Fruit fly (Drosophila melanogaster) whole organism, embryonic: ENCODE results near the gene Upf1.
A peak's percentile ranks its signal among the peaks of the same experiment; 100 is the strongest.

Source experiments
- Abd-B ChIP-seq: fragments of 200-800 bp; sonication (Bioruptor generic); optimal IDR thresholded peaks from 2 replicates; lab custom pipeline; 2018; ENCODE audit warnings: missing biosample characterization, mild to moderate bottlenecking, missing genetic modification characterization, moderate library complexity
- Asciz ChIP-seq: fragments of 200-800 bp; sonication (Bioruptor generic); optimal IDR thresholded peaks from 2 replicates; lab custom pipeline; 2017; ENCODE audit warnings: missing biosample characterization, mild to moderate bottlenecking, missing genetic modification characterization, missing genetic modification reagents
- Bgb ChIP-seq: fragments of 200-800 bp; sonication (Bioruptor generic); IDR thresholded peaks from 2 replicates; pipeline ENCODE4 v1.3.6; 2022; ENCODE audit warnings: missing biosample characterization, missing genetic modification characterization; ENCODE audit not compliant: partially characterized antibody
- CG12219 ChIP-seq: fragments of 200-800 bp; sonication (Bioruptor generic); optimal IDR thresholded peaks from 3 replicates; lab custom pipeline; 2018; ENCODE audit warnings: missing biosample characterization, mild to moderate bottlenecking, missing genetic modification characterization
- CG12391 ChIP-seq: fragments of 200-800 bp; sonication (Bioruptor generic); optimal IDR thresholded peaks from 3 replicates; lab custom pipeline; 2018; ENCODE audit warnings: missing biosample characterization, mild to moderate bottlenecking, missing genetic modification characterization, moderate library complexity
- CG13424 ChIP-seq: fragments of 200-800 bp; sonication (Bioruptor generic); optimal IDR thresholded peaks from 2 replicates; lab custom pipeline; 2019; ENCODE audit warnings: missing biosample characterization, mild to moderate bottlenecking, missing genetic modification characterization, moderate library complexity
- CG15514 ChIP-seq: fragments of 200-800 bp; sonication (Bioruptor generic); optimal IDR thresholded peaks from 3 replicates; lab custom pipeline; 2017; ENCODE audit warnings: missing biosample characterization, missing genetic modification characterization, mild to moderate bottlenecking, moderate library complexity, missing genetic modification reagents
- CG16813 ChIP-seq: fragments of 200-800 bp; sonication (Bioruptor generic); IDR thresholded peaks from 3 replicates; pipeline ENCODE4 v1.3.6; 2022; ENCODE audit warnings: missing biosample characterization, missing genetic modification characterization; ENCODE audit not compliant: partially characterized antibody
- CG18764 ChIP-seq: fragments of 200-800 bp; sonication (Bioruptor generic); optimal IDR thresholded peaks from 3 replicates; lab custom pipeline; 2016; ENCODE audit warnings: missing biosample characterization, missing genetic modification characterization
- CG2116 ChIP-seq: fragments of 200-800 bp; sonication (Bioruptor generic); optimal IDR thresholded peaks from 3 replicates; lab custom pipeline; 2018; ENCODE audit warnings: missing biosample characterization, mild to moderate bottlenecking, missing genetic modification characterization
- CG2120 ChIP-seq: fragments of 200-800 bp; sonication (Bioruptor generic); optimal IDR thresholded peaks from 3 replicates; lab custom pipeline; 2016; ENCODE audit warnings: missing biosample characterization, missing genetic modification characterization
- CG34224 ChIP-seq: fragments of 200-800 bp; sonication (Bioruptor generic); IDR thresholded peaks from 3 replicates; pipeline ENCODE4 v1.3.6; 2022; ENCODE audit warnings: missing biosample characterization, missing genetic modification characterization; ENCODE audit not compliant: partially characterized antibody
- CG34422 ChIP-seq: fragments of 200-800 bp; sonication (Bioruptor generic); IDR thresholded peaks from 3 replicates; pipeline ENCODE4 v1.3.6; 2022; ENCODE audit warnings: missing biosample characterization, missing genetic modification characterization
- CG3726 ChIP-seq: fragments of 200-800 bp; sonication (Bioruptor generic); IDR thresholded peaks from 3 replicates; pipeline ENCODE4, ENCODE4 v1.3.6; 2022; ENCODE audit warnings: missing biosample characterization, missing genetic modification characterization
- CG7839 ChIP-seq: fragments of 200-800 bp; sonication (Bioruptor generic); optimal IDR thresholded peaks from 3 replicates; lab custom pipeline; 2018; ENCODE audit warnings: missing biosample characterization, mild to moderate bottlenecking, missing genetic modification characterization, moderate library complexity
- CG7963 ChIP-seq: fragments of 200-800 bp; sonication (Bioruptor generic); IDR thresholded peaks from 3 replicates; pipeline ENCODE4 v1.3.6; 2022; ENCODE audit warnings: missing biosample characterization, missing genetic modification characterization; ENCODE audit not compliant: partially characterized antibody
- CG8290 ChIP-seq, 3 experiments: fragments of 200-800 bp; sonication (Bioruptor generic); optimal IDR thresholded peaks; 2 replicates each; lab custom pipeline; 2016 to 2019; ENCODE audit warnings: missing biosample characterization in 3 of 3, missing genetic modification characterization in 3 of 3, mild to moderate bottlenecking in 2 of 3, moderate library complexity in 1 of 3
- CG8924 ChIP-seq: fragments of 200-800 bp; optimal IDR thresholded peaks from 3 replicates; lab custom pipeline; 2019; ENCODE audit warnings: missing biosample characterization, mild to moderate bottlenecking, missing genetic modification characterization, moderate library complexity
- CHES-1-like ChIP-seq: fragments of 200-800 bp; sonication (Bioruptor generic); optimal IDR thresholded peaks from 2 replicates; lab custom pipeline; 2016; ENCODE audit warnings: missing biosample characterization, missing genetic modification characterization
- Dp ChIP-seq: fragments of 200-800 bp; sonication (Bioruptor generic); optimal IDR thresholded peaks from 2 replicates; lab custom pipeline; 2018; ENCODE audit warnings: missing biosample characterization, mild to moderate bottlenecking, missing genetic modification characterization, moderate library complexity
- Dref ChIP-seq: fragments of 200-800 bp; sonication (Bioruptor generic); IDR thresholded peaks from 2 replicates; pipeline ENCODE4 v1.3.6; 2022; ENCODE audit warnings: missing biosample characterization, missing genetic modification characterization
- Ets65A ChIP-seq: fragments of 200-800 bp; sonication (Bioruptor generic); peaks from one replicate; lab custom pipeline; 2016; ENCODE audit warnings: missing biosample characterization, missing genetic modification characterization
- Fer1 ChIP-seq: fragments of 200-800 bp; sonication (Bioruptor generic); optimal IDR thresholded peaks from 2 replicates; lab custom pipeline; 2017; ENCODE audit warnings: missing biosample characterization, mild to moderate bottlenecking, missing genetic modification characterization
- HmgZ ChIP-seq: fragments of 200-800 bp; sonication (Bioruptor generic); optimal IDR thresholded peaks from 2 replicates; lab custom pipeline; 2018; ENCODE audit warnings: missing biosample characterization, mild to moderate bottlenecking, missing genetic modification characterization
- MBD-R2 ChIP-seq: fragments of 200-800 bp; sonication (Bioruptor generic); IDR thresholded peaks from 2 replicates; pipeline ENCODE4 v1.3.6; 2022; ENCODE audit warnings: missing biosample characterization, missing genetic modification characterization
- MESR4 ChIP-seq: fragments of 200-800 bp; sonication (Bioruptor generic); optimal IDR thresholded peaks from 2 replicates; lab custom pipeline; 2018; ENCODE audit warnings: missing biosample characterization, mild to moderate bottlenecking, missing genetic modification characterization, moderate library complexity
- Med ChIP-seq: fragments of 200-800 bp; sonication (Bioruptor generic); peaks from one replicate; lab custom pipeline; 2016; ENCODE audit warnings: missing biosample characterization, missing genetic modification characterization, mild to moderate bottlenecking, inconsistent platforms, moderate library complexity
- Mes4 ChIP-seq: fragments of 200-800 bp; sonication (Bioruptor generic); optimal IDR thresholded peaks from 2 replicates; lab custom pipeline; 2016; ENCODE audit warnings: missing biosample characterization, missing genetic modification characterization
- Pdp1 ChIP-seq, 2 experiments: fragments of 200-800 bp; sonication (Bioruptor generic); optimal IDR thresholded peaks; 3 replicates each; lab custom pipeline; 2016; ENCODE audit warnings: missing biosample characterization in 2 of 2, missing genetic modification characterization in 2 of 2, mild to moderate bottlenecking in 1 of 2, moderate library complexity in 1 of 2
- Rfx ChIP-seq: fragments of 200-800 bp; sonication (Bioruptor generic); IDR thresholded peaks from 2 replicates; pipeline ENCODE4 v1.3.6; 2022; ENCODE audit warnings: missing biosample characterization, missing genetic modification characterization
- Scr ChIP-seq: fragments of 200-800 bp; sonication (Bioruptor generic); IDR thresholded peaks from 2 replicates; pipeline ENCODE4 v1.3.6; 2022; ENCODE audit warnings: missing biosample characterization, missing genetic modification characterization; ENCODE audit not compliant: partially characterized antibody
- Sin3A ChIP-seq: fragments of >200 bp; optimal IDR thresholded peaks from 2 replicates; lab custom pipeline; 2018
- Sry-δ ChIP-seq: fragments of 200-800 bp; sonication (Bioruptor generic); optimal IDR thresholded peaks from 2 replicates; lab custom pipeline; 2016; ENCODE audit warnings: missing biosample characterization, missing genetic modification characterization
- Xbp1 ChIP-seq: fragments of 200-800 bp; sonication (Bioruptor generic); optimal IDR thresholded peaks from 3 replicates; lab custom pipeline; 2016; ENCODE audit warnings: missing biosample characterization, mild to moderate bottlenecking, missing genetic modification characterization
- ase ChIP-seq: fragments of 200-800 bp; sonication (Bioruptor generic); IDR thresholded peaks from 3 replicates; pipeline ENCODE4 v1.3.6; 2022; ENCODE audit warnings: missing biosample characterization, missing genetic modification characterization
- cato ChIP-seq: fragments of 200-800 bp; sonication (Bioruptor generic); optimal IDR thresholded peaks from 2 replicates; lab custom pipeline; 2016; ENCODE audit warnings: missing biosample characterization, missing genetic modification characterization, borderline replicate concordance
- caup ChIP-seq: fragments of 200-800 bp; sonication (Bioruptor generic); optimal IDR thresholded peaks from 3 replicates; lab custom pipeline; 2017; ENCODE audit warnings: missing biosample characterization, mild to moderate bottlenecking, missing genetic modification characterization, moderate library complexity; ENCODE audit not compliant: severe bottlenecking
- chinmo ChIP-seq: fragments of 200-800 bp; sonication (Bioruptor generic); IDR thresholded peaks from 4 replicates; pipeline ENCODE4 v1.3.6; 2022; ENCODE audit warnings: missing biosample characterization, missing genetic modification characterization; ENCODE audit not compliant: partially characterized antibody
- crc ChIP-seq: fragments of 200-800 bp; sonication (Bioruptor generic); optimal IDR thresholded peaks from 2 replicates; lab custom pipeline; 2016; ENCODE audit warnings: missing biosample characterization, missing genetic modification characterization
- da ChIP-seq: fragments of 200-800 bp; sonication (Bioruptor generic); optimal IDR thresholded peaks from 2 replicates; lab custom pipeline; 2016; ENCODE audit warnings: missing biosample characterization, missing genetic modification characterization
- esg ChIP-seq: fragments of 200-800 bp; sonication (Bioruptor generic); conservative IDR thresholded peaks from 2 replicates; pipeline ENCODE4 v1.3.6; 2022; ENCODE audit warnings: missing biosample characterization, missing genetic modification characterization
- hb ChIP-seq: fragments of 200-800 bp; sonication (Bioruptor generic); IDR thresholded peaks from 3 replicates; pipeline ENCODE4 v1.3.6; 2022; ENCODE audit warnings: missing biosample characterization, missing genetic modification characterization; ENCODE audit not compliant: partially characterized antibody
- hbn ChIP-seq: fragments of 200-800 bp; sonication (Bioruptor generic); IDR thresholded peaks from 2 replicates; pipeline ENCODE4 v1.3.6; 2022; ENCODE audit warnings: missing biosample characterization, missing genetic modification characterization; ENCODE audit not compliant: partially characterized antibody
- pfk ChIP-seq: fragments of 200-800 bp; sonication (Bioruptor generic); optimal IDR thresholded peaks from 2 replicates; lab custom pipeline; 2018; ENCODE audit warnings: missing biosample characterization, mild to moderate bottlenecking, missing genetic modification characterization, moderate library complexity
- phol ChIP-seq: fragments of 200-800 bp; sonication (Bioruptor generic); optimal IDR thresholded peaks from 3 replicates; lab custom pipeline; 2018; ENCODE audit warnings: missing biosample characterization, mild to moderate bottlenecking, missing genetic modification characterization, moderate library complexity
- ssp ChIP-seq: fragments of 200-800 bp; sonication (Bioruptor generic); IDR thresholded peaks from 2 replicates; pipeline ENCODE4 v1.3.6; 2022; ENCODE audit warnings: missing biosample characterization, missing genetic modification characterization
- tin ChIP-seq: fragments of 200-800 bp; sonication (Bioruptor generic); optimal IDR thresholded peaks from 3 replicates; lab custom pipeline; 2016; ENCODE audit warnings: missing biosample characterization, missing genetic modification characterization
- trem ChIP-seq: fragments of 200-800 bp; optimal IDR thresholded peaks from 3 replicates; lab custom pipeline; 2019; ENCODE audit warnings: missing biosample characterization, mild to moderate bottlenecking, missing genetic modification characterization, moderate library complexity
- vvl ChIP-seq: fragments of 200-800 bp; sonication (Bioruptor generic); IDR thresholded peaks from 2 replicates; pipeline ENCODE4 v1.3.6; 2022; ENCODE audit warnings: missing biosample characterization, missing genetic modification characterization

Gene Upf1

DNA sequence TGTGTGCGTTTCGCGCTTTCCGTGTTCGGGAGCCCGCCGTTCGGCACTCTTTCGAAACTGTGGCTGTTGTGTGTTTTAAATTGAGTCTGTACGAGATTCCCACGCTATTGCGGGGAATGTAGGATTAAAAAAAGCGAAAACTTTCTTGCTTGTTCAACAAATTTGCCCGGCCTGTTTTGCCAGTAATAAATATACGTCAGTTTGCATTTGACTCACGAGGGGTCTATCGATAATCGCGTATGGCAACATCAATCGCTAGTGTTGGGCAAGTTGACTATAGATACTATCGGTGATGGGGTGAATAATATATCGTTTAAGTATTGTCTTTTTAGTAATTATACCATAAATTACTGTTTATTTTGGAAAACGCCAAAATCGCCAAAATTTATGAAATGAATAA lies at the start of gene Upf1 (continued):
- TF ChIP-seq CG16813 (GFP tag; lab: Robert Waterston, UW) (peak; percentile 92), CHES-1-like (peak; percentile 18), Med (GFP tag; lab: Kevin White, UChicago) (peak; percentile 83), Xbp1 (GFP tag; lab: Kevin White, UChicago) (peak; percentile 29), CG8924 (tag; lab: Kevin White, UChicago) (peak; percentile 10), CG15514 (GFP tag; lab: Kevin White, UChicago) (peak; percentile 25), HmgZ (tag; lab: Kevin White, UChicago) (peak; percentile 49), MESR4 (peak; percentile 59), Abd-B (GFP tag; lab: Kevin White, UChicago) (peak; percentile 8), CG7839 (tag; lab: Kevin White, UChicago) (no peak), MBD-R2 (GFP tag; lab: Robert Waterston, UW) (peak; percentile 78), chinmo (peak; percentile 91; the same call in 3 of the 4 replicates), CG12391 (tag; lab: Kevin White, UChicago) (peak; percentile 16), trem (peak; percentile 27), CG2120 (GFP tag; lab: Kevin White, UChicago) (peak; percentile 44), Asciz (no peak), vvl (GFP tag; lab: Robert Waterston, UW) (peak; percentile 39; the same call in 1 of the 2 replicates), CG8290 (GFP tag; optimal IDR thresholded peaks at IDR 0.05; lab: Kevin White, UChicago) (peak; percentile 30), CG8290 (tag; optimal IDR thresholded peaks at IDR 0.05; lab: Kevin White, UChicago) (no peak), tin (GFP tag; lab: Kevin White, UChicago) (no peak), Rfx (peak; percentile 54; the same call in 1 of the 2 replicates), hb (GFP tag; lab: Robert Waterston, UW) (peak; percentile 86), CG18764 (GFP tag; lab: Kevin White, UChicago) (no peak), crc (GFP tag; lab: Kevin White, UChicago) (no peak), CG13424 (tag; lab: Kevin White, UChicago) (no peak), CG34422 (GFP tag; lab: Robert Waterston, UW) (peak; percentile 26; the same call in 2 of the 3 replicates), ssp (GFP tag; lab: Robert Waterston, UW) (0 out of 2 replicates have a peak, but pooled peaks have one; percentile 8), caup (no peak), hbn (GFP tag; lab: Robert Waterston, UW) (peak; percentile 88), CG3726 (GFP tag; lab: Robert Waterston, UW) (no peak), phol (tag; lab: Kevin White, UChicago) (peak; percentile 17), da (GFP tag; lab: Kevin White, UChicago) (no peak), Dp (GFP tag; lab: Kevin White, UChicago) (peak; percentile 19), Mes4 (GFP tag; lab: Kevin White, UChicago) (no peak), Dref (GFP tag; lab: Robert Waterston, UW) (peak; percentile 81), pfk (GFP tag; lab: Kevin White, UChicago) (no peak), Scr (GFP tag; lab: Robert Waterston, UW) (peak; percentile 90), Fer1 (GFP tag; lab: Kevin White, UChicago) (no peak), Bgb (GFP tag; lab: Robert Waterston, UW) (peak; percentile 95), CG12219 (GFP tag; lab: Kevin White, UChicago) (no peak), CG34224 (peak; percentile 87), Ets65A (peak; percentile 47), CG2116 (GFP tag; lab: Kevin White, UChicago) (peak; percentile 36), Pdp1 (GFP tag; optimal IDR thresholded peaks at IDR 0.05; lab: Kevin White, UChicago) (no peak), ase (GFP tag; lab: Robert Waterston, UW) (no peak), Sry-δ (GFP tag; lab: Kevin White, UChicago) (peak; percentile 80), CG7963 (GFP tag; lab: Robert Waterston, UW) (peak; percentile 83), cato (GFP tag; lab: Kevin White, UChicago) (no peak), esg (no peak), Sin3A (lab: Kevin White, UChicago) (peak; percentile 12)
